Fruit fly (Drosophila melanogaster) whole organism, adult: ENCODE data around the gene CG32485.

Experiments used
- CG12768 ChIP-seq: fragments of 200-800 bp; sonication (Bioruptor generic); optimal IDR thresholded peaks from 2 replicates; lab custom pipeline; 2017; ENCODE audit warnings: missing biosample characterization, missing genetic modification characterization, mild to moderate bottlenecking, moderate library complexity, missing genetic modification reagents
- CG14711 ChIP-seq: fragments of 200-800 bp; sonication (Bioruptor generic); optimal IDR thresholded peaks from 2 replicates; lab custom pipeline; 2018; ENCODE audit warnings: missing biosample characterization, mild to moderate bottlenecking, missing genetic modification characterization, moderate library complexity
- CG1620 ChIP-seq: fragments of 200-800 bp; sonication (Bioruptor generic); optimal IDR thresholded peaks from 2 replicates; lab custom pipeline; 2016; ENCODE audit warnings: missing biosample characterization, missing genetic modification characterization
- CG7045 ChIP-seq: fragments of 200-800 bp; sonication (Bioruptor generic); optimal IDR thresholded peaks from 2 replicates; lab custom pipeline; 2017; ENCODE audit warnings: missing biosample characterization, mild to moderate bottlenecking, missing genetic modification characterization
- Clk ChIP-seq: fragments of 200-800 bp; sonication (Bioruptor generic); optimal IDR thresholded peaks from 2 replicates; lab custom pipeline; 2017; ENCODE audit warnings: missing biosample characterization, missing genetic modification characterization
- Crg-1 ChIP-seq: fragments of 200-800 bp; sonication (Bioruptor generic); optimal IDR thresholded peaks from 2 replicates; lab custom pipeline; 2016; ENCODE audit warnings: missing biosample characterization, missing genetic modification characterization
- Hr96 ChIP-seq: fragments of 200-800 bp; sonication (Bioruptor generic); optimal IDR thresholded peaks from 2 replicates; lab custom pipeline; 2016; ENCODE audit warnings: missing biosample characterization, missing genetic modification characterization
- Mnt ChIP-seq: fragments of 200-800 bp; sonication (Bioruptor generic); optimal IDR thresholded peaks from 2 replicates; lab custom pipeline; 2016; ENCODE audit warnings: missing biosample characterization, mild to moderate bottlenecking, missing genetic modification characterization
- cic ChIP-seq: fragments of 200-800 bp; sonication (Bioruptor generic); optimal IDR thresholded peaks from 2 replicates; lab custom pipeline; 2017; ENCODE audit warnings: missing biosample characterization, mild to moderate bottlenecking, missing genetic modification characterization, moderate library complexity
- cnc ChIP-seq, 2 experiments: fragments of >200 bp; optimal IDR thresholded peaks; 2 replicates each; lab custom pipeline; 2017
- kay ChIP-seq: fragments of 200-800 bp; sonication (Bioruptor generic); peaks from one replicate; lab custom pipeline; 2016; ENCODE audit warnings: missing biosample characterization, missing genetic modification characterization, borderline replicate concordance
- pad ChIP-seq: fragments of 200-800 bp; sonication (Bioruptor generic); optimal IDR thresholded peaks from 3 replicates; lab custom pipeline; 2017; ENCODE audit warnings: missing biosample characterization, missing genetic modification characterization, mild to moderate bottlenecking, moderate library complexity, missing genetic modification reagents
- toe ChIP-seq: fragments of 200-800 bp; sonication (Bioruptor generic); optimal IDR thresholded peaks from 2 replicates; lab custom pipeline; 2016; ENCODE audit warnings: missing biosample characterization, missing genetic modification characterization

DNA sequence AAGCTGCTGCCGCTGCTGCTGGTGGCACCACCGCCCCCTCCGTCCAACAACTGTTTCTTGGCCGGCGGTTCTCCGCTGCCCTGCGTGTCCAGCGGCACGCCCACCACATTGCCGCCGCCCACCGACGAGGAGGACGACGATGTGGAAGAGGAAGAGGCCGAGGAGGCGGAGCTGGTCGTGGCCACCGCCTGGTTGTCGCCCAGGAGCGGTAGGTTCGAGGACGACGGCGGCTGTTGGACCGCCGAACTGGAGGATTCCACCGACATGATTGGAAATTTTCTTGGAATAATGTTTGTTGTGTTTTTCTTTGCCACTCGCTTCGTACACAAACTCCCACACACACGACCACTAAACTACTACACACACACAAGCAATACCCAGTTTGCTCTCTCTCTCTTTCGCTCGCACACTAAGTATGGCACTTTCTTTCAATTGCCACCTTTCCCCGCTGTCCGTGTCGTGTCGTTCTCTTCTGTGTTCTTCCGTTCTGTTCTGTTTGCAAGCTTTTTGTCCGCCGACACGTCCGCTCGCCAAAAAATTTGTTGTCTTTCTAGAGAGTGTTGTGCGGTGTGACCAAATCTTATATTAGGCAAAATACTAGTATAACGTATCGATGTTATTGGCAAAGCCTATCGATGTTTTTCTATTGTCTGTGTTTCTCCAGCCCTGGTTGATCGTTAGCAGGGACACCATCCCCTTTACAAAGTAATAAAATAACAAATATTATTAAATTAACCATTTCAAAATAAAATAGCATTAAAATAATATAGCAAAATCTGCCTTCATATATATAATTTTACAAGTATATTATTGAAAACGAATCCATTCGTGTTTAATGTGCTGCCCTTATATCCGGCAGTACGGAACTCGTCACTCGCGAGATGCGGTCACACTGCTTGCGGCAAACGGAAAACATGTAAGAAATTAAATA, 20.4 kb downstream of the CG32485 start, which contains the start of the genes CG32486 and PAN3:
- peak; percentile 34 for TF ChIP-seq Hr96 (GFP tag; lab: Kevin White, UChicago)
- TF ChIP-seq CG14711 (tag; lab: Kevin White, UChicago) = peak; percentile 36
- peak; percentile 24 for TF ChIP-seq pad
- peak; percentile 18 for TF ChIP-seq Clk (GFP tag; lab: Kevin White, UChicago)
- peak; percentile 69 for TF ChIP-seq CG12768
- no peak for TF ChIP-seq cnc (optimal IDR thresholded peaks at IDR 0.05; lab: Kevin White, UChicago)
- no peak for TF ChIP-seq Crg-1 (GFP tag; lab: Kevin White, UChicago)
- TF ChIP-seq cic (GFP tag; lab: Kevin White, UChicago) = peak; percentile 96
- TF ChIP-seq toe = peak; percentile 50
- TF ChIP-seq CG1620 (GFP tag; lab: Kevin White, UChicago) = peak; percentile 26
- TF ChIP-seq kay = no peak
- TF ChIP-seq Mnt (GFP tag; lab: Kevin White, UChicago) = peak; percentile 92
- peak; percentile 11 for TF ChIP-seq CG7045
